Worm (Caenorhabditis elegans): ENCODE results near the gene F12A10.6.

Gene F12A10.6

ce11 chrII:5518055-5518454 lies 23.8 kb upstream of the F12A10.6 start:
- TF ChIP-seq nhr-129 (tag; optimal IDR thresholded peaks at IDR 0.05) (no peak), ceh-16 (tag; optimal IDR thresholded peaks at IDR 0.05) (no peak), nhr-6 (tag; optimal IDR thresholded peaks at IDR 0.05) (no peak), R02D3.7 (tag; optimal IDR thresholded peaks at IDR 0.05) (no peak), crh-2 (tag; optimal IDR thresholded peaks at IDR 0.05) (no peak), snpc-4 (tag; optimal IDR thresholded peaks at IDR 0.05) (no peak)

ce11 chrII:5517643-5518042 lies 23.3 kb upstream of the F12A10.6 start, which contains the start of gene ZK177.9:
Gene ZK177.9 (minus strand): TSS chrII:5517743.
- TF ChIP-seq nhr-129 (tag; optimal IDR thresholded peaks at IDR 0.05) (no peak), nhr-10 (tag; optimal IDR thresholded peaks at IDR 0.05) (no peak), nhr-21 (tag; optimal IDR thresholded peaks at IDR 0.05) (no peak), skn-1 (tag; optimal IDR thresholded peaks at IDR 0.05) (no peak), ztf-11 (tag; optimal IDR thresholded peaks at IDR 0.05) (no peak), mdl-1 (tag; optimal IDR thresholded peaks at IDR 0.05) (no peak), crh-2 (tag; optimal IDR thresholded peaks at IDR 0.05) (no peak), ceh-16 (tag; optimal IDR thresholded peaks at IDR 0.05) (no peak), nhr-77 (tag; optimal IDR thresholded peaks at IDR 0.05) (no peak), sma-9 (GFP tag; optimal IDR thresholded peaks at IDR 0.05) (no peak), sma-9 (tag; optimal IDR thresholded peaks at IDR 0.05) (no peak), dmd-4 (tag; optimal IDR thresholded peaks at IDR 0.05) (no peak)

DNA sequence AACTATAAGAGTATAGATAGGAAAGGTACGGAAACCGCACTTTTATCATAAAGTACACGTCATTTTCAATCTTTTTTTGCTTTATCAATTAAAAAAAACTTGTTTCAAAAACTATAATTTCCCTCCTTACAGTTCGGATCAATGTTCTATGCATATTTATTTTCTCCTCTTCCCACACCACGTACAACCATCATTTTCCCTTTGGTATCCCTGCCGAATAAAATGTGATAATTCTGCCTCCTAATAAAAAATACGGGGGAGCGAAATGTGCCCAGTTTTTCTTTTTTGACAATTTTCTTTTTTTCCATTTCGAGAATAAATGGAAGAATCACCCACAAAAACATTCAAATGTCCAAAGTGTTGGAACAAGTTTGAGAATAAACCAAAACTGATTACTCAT lies 21.2 kb upstream of the F12A10.6 start, which contains the start of gene ZK177.3:
TSS of gene ZK177.3 (plus strand) at position 301 of the 400 bp plus-strand sequence.
- no peak for TF ChIP-seq ceh-82 (tag; optimal IDR thresholded peaks at IDR 0.05)
- TF ChIP-seq elt-1 (tag; optimal IDR thresholded peaks at IDR 0.05) = no peak
- peak; percentile 43 for TF ChIP-seq fos-1 (tag; optimal IDR thresholded peaks at IDR 0.05)

DNA sequence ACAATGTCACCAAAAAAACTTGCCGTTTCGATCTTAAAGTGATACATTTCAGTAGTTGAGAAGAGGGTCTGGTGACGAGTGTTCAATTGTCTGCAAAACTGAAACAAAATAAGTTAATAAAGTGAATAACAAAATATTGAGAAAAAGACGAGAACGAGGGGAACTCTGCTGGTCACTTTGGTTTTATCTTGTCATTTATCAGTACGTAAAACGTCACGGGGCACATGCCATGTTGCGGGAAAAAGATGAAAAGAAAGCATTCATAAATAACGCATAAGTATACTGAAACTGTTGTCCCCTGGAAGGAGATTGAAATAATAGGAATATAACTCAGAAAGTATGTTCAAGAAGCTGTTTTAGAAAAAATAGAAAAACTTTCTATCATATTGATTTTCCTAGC lies 20.5 kb upstream of the F12A10.6 start, which contains the start of gene sahd-1:
TSS of gene sahd-1 (minus strand) at position 100 of the 400 bp plus-strand sequence.
- TF ChIP-seq fos-1 (tag; optimal IDR thresholded peaks at IDR 0.05) (peak; percentile 45), ceh-16 (tag; optimal IDR thresholded peaks at IDR 0.05) (no peak)

DNA sequence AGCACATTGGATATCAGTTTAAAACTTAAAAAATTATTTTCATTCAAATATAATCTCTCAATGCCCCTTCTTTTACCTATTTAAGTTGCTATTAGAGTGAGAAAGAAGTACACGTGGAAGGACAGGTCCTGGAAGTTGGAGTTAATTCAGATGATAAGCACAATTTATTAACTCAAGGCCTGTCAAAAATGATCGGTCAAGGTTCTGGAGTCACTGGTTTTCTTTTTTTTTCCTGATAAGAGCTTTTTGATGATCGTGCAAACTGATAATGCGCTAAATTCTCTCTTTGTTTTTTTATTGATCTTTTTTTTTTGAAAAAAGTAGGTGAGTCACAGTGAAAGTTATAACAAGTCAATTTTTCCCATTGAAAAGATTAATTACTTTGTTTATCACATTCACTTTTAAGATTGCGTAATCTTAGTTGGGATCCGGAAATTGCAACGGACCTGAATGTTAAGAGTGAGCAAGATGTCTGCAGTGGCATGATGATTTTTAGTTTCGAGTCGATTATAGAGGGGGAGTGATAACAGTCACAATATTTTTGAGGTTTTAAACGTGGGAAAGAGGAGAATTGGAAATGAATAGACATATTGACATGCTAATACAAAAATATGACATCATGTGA lies 18.3 kb upstream of the F12A10.6 start:
- TF ChIP-seq skn-1 (tag; optimal IDR thresholded peaks at IDR 0.05) (no peak), sma-3 (GFP tag; optimal IDR thresholded peaks at IDR 0.05) (no peak), nhr-23 (tag; optimal IDR thresholded peaks at IDR 0.05) (no peak), fos-1 (tag; optimal IDR thresholded peaks at IDR 0.05) (peak; percentile 91), nhr-11 (tag; optimal IDR thresholded peaks at IDR 0.05) (no peak), nhr-25 (tag; optimal IDR thresholded peaks at IDR 0.05) (no peak), gmeb-1 (tag; optimal IDR thresholded peaks at IDR 0.05) (peak; percentile 44), unc-62 (GFP tag; optimal IDR thresholded peaks at IDR 0.05) (no peak), zag-1 (tag; optimal IDR thresholded peaks at IDR 0.05) (no peak), ceh-82 (tag; optimal IDR thresholded peaks at IDR 0.05) (no peak), Y55F3AM.14 (GFP tag; optimal IDR thresholded peaks at IDR 0.05) (no peak), ztf-1 (GFP tag; conservative IDR thresholded peaks at IDR 0.05) (no peak), nhr-129 (tag; optimal IDR thresholded peaks at IDR 0.05) (no peak), sma-9 (GFP tag; optimal IDR thresholded peaks at IDR 0.05) (peak; percentile 36), sma-9 (tag; optimal IDR thresholded peaks at IDR 0.05) (no peak)

DNA sequence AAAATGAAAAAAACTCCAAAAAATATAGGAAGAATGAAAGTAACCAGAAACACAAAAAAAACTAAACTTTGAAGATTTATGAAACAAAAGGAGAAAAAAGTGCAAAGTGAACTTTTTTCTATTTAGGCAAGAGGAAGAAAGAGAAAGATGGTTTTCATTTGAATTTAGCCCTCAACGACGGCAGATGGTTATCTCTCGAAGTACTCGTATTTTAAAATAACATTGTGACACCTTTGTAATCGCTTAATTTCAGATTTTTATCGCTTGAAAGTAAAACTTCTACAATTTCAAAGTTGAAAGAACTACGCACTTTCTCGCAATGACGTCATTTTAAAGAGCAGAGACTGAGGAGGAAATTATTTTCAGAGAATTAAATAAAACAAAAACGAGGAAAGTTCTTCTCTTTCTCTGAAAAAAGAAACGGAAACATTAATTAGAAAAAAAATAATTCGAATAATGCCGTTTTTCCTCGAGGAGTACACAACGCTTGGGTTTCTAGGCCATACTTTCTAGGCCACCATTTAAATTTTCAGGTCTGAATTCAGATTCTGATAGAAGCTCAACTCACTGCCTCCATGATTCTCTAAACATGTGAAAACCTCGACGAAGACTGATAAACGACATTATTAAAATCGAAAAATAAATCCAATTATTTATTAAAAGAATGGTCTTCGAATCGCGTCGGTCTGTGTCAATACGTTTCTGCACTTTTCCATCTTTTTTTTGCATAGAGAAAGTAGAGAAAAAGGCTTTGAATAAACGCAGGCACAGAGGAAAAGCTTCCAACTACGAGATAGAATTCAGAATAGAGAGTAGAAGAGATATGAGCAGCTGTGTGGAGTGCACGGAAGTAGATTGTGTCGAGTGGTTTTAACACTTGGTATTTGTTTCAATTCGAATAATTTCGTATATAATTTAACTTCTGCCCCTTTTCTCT lies 17.4 kb upstream of the F12A10.6 start:
- TF ChIP-seq ceh-82 (tag; optimal IDR thresholded peaks at IDR 0.05) = no peak
- no peak for TF ChIP-seq F13H6.1 (tag; optimal IDR thresholded peaks at IDR 0.05)
- no peak for TF ChIP-seq nhr-77 (tag; optimal IDR thresholded peaks at IDR 0.05)
- peak in 1 of 2 experiments; percentile 56 for TF ChIP-seq lsy-2 (tag; optimal IDR thresholded peaks at IDR 0.05)
- peak; percentile 44 for TF ChIP-seq unc-55 (GFP tag; optimal IDR thresholded peaks at IDR 0.05)
- TF ChIP-seq elt-3 (tag; optimal IDR thresholded peaks at IDR 0.05) = no peak
- no peak for TF ChIP-seq nhr-12 (tag; optimal IDR thresholded peaks at IDR 0.05)
- no peak for TF ChIP-seq lin-11 (tag; optimal IDR thresholded peaks at IDR 0.05)
- no peak for TF ChIP-seq nhr-25 (tag; optimal IDR thresholded peaks at IDR 0.05)
- peak; percentile 83 for TF ChIP-seq C34F6.9 (tag; optimal IDR thresholded peaks at IDR 0.05)
- no peak for TF ChIP-seq skn-1 (tag; optimal IDR thresholded peaks at IDR 0.05)
- TF ChIP-seq dmd-4 (tag; optimal IDR thresholded peaks at IDR 0.05) = no peak
- TF ChIP-seq nhr-237 (tag; optimal IDR thresholded peaks at IDR 0.05) = no peak
- peak; percentile 13 for TF ChIP-seq blmp-1 (tag; optimal IDR thresholded peaks at IDR 0.05; ENCODE audit: insufficient read depth)
- no peak for TF ChIP-seq mbf-1 (tag; optimal IDR thresholded peaks at IDR 0.05)
- no peak for TF ChIP-seq lin-13 (GFP tag; optimal IDR thresholded peaks at IDR 0.05)
- TF ChIP-seq zag-1 (tag; optimal IDR thresholded peaks at IDR 0.05) = no peak
- TF ChIP-seq unc-39 (tag; optimal IDR thresholded peaks at IDR 0.05) = no peak
- TF ChIP-seq nhr-129 (tag; optimal IDR thresholded peaks at IDR 0.05) = peak; percentile 44
- TF ChIP-seq sma-9 (GFP tag; optimal IDR thresholded peaks at IDR 0.05) = no peak
- TF ChIP-seq sma-9 (tag; optimal IDR thresholded peaks at IDR 0.05) = no peak
- no peak for TF ChIP-seq ztf-1 (GFP tag; conservative IDR thresholded peaks at IDR 0.05)

Data from whole organism, L2 larva.